Fruit fly (Drosophila melanogaster): ENCODE data around the gene Mob2.

- TF ChIP-seq Pif1A (GFP tag; optimal IDR thresholded peaks at IDR 0.05) (no peak), D1 (tag; optimal IDR thresholded peaks at IDR 0.05) (no peak), Pif1B (GFP tag; optimal IDR thresholded peaks at IDR 0.05) (no peak), fd96Ca (GFP tag; IDR thresholded peaks at IDR 0.05) (no peak), gl (tag; optimal IDR thresholded peaks at IDR 0.05) (no peak), EcR (GFP tag; optimal IDR thresholded peaks at IDR 0.05) (no peak), CG10348 (GFP tag; IDR thresholded peaks at IDR 0.05) (no peak), rn (GFP tag; IDR thresholded peaks at IDR 0.05) (no peak), CG15710 (tag; optimal IDR thresholded peaks at IDR 0.05) (no peak), CG13204 (GFP tag; optimal IDR thresholded peaks at IDR 0.05) (peak; percentile 52)
Measured at dm6 chr3L:11591803-11592202, 29.8 kb upstream of the Mob2 start.

Measured in whole organism, pupa.